Worm (Caenorhabditis elegans): ENCODE measurements around the gene srd-18.

DNA sequence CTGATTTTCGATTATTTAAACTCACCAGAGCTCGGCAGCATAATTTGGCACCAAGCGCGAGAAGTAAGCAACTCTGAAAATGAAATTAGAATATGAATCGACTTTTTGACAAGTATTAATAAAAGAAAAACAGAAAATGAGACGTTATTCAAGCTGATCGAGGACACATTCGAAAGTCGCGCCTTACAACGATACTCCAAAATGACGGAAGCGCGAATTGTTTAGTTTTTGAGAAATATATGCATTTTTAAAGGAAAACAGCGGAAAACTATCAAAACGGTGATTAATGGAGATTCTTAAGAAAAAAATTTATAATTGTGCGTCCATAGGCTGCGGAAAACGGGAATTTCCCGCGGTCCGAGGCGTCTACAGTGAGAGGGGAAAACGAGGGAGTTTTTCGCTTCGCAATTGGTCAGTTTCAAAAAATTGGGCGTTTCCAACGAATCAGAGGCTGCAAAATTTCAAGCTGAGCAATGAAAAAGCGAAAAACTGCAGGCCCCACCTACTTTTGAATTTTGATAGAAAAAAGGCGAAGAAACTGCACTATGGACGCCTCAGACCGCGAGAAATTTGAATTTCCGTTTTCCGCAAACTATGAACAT, 10.9 kb upstream of the srd-18 start, which contains the start of gene mes-4:
- TF ChIP-seq skn-1 (tag; optimal IDR thresholded peaks at IDR 0.05) (no peak), nhr-237 (tag; optimal IDR thresholded peaks at IDR 0.05) (no peak), unc-62 (GFP tag; optimal IDR thresholded peaks at IDR 0.05) (no peak), aly-2 (tag; optimal IDR thresholded peaks at IDR 0.05) (no peak), ztf-4 (tag; optimal IDR thresholded peaks at IDR 0.05) (no peak), nhr-11 (tag; optimal IDR thresholded peaks at IDR 0.05) (no peak), blmp-1 (tag; optimal IDR thresholded peaks at IDR 0.05; ENCODE audit: insufficient read depth) (no peak), snpc-4 (tag; optimal IDR thresholded peaks at IDR 0.05) (no peak), lin-39 (tag; optimal IDR thresholded peaks at IDR 0.05) (no peak), ceh-16 (tag; optimal IDR thresholded peaks at IDR 0.05) (no peak)
